Worm (Caenorhabditis elegans): ENCODE data around the gene K06A4.2.

K06A4.2 gene

DNA sequence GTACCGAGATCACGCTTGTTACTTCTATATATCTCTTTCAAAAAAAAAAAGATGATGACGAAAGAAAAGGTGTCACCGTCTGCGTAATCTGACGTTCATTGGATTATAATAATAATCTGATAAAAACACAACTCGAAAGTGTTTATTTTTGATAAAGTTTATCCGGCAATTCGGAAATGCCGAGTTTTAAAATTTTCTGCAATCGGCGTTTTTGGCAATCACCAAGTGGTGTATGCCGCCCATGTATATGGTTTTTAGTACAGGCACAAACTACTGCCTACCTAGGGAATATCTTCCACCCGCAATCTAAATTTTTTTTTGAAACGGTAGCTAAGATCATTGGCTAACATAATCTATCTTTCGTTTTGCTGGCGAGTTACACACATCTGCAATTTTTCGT, 10.1 kb upstream of the K06A4.2 start:
- no peak for TF ChIP-seq W03F9.2 (tag; optimal IDR thresholded peaks at IDR 0.05)
- no peak for TF ChIP-seq dao-5 (tag; optimal IDR thresholded peaks at IDR 0.05)
- TF ChIP-seq him-1 (tag; optimal IDR thresholded peaks at IDR 0.05), result no peak

DNA sequence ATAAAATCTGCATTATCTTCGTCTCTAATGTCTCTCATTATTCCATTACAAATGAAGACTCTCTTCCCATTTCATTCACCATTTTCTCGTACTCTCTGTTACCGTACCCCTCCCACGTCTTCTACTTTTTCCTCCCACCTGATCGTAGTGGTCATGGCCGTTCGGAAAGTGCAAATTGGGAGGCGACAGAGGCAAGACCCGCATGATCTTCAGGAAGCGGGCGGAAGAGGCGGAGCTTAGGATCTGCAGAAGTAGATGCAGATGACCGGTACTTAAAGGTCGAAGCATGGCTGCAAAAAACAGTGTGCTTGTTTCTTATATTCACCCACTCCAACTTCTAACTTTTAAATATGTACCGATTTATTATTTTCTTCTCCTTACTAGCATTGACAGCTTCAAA, 6.1 kb upstream of the K06A4.2 start, which contains the start of gene nas-3:
nas-3 (plus strand) TSS at position 301 of the 400 bp plus-strand sequence.
- TF ChIP-seq W03F9.2 (tag; optimal IDR thresholded peaks at IDR 0.05), result no peak
- no peak for TF ChIP-seq him-1 (tag; optimal IDR thresholded peaks at IDR 0.05)

DNA sequence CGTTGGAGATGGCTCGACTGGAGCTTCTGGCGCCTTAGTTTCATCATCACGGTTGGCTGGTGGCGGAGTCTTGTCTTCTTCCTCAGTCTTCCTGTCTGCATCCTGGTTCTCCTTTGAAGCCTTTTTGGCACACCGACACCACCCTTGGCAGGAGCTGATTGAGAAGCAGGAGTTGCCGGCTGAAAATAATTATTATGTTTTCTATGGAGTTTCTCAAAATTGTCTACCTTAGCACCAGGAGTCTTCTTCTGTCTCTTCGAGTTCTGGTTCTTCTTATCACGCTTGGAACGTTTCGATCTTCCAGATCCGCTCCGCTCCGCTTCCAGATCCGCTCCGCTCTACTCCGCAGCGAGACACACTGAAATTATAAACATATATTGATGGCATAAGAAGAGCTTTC, 3.4 kb upstream of the K06A4.2 start, which contains the start of gene K06A4.6:
K06A4.6 (minus strand) TSS at position 101 of the 400 bp plus-strand sequence.
- TF ChIP-seq W03F9.2 (tag; optimal IDR thresholded peaks at IDR 0.05) (no peak), him-1 (tag; optimal IDR thresholded peaks at IDR 0.05) (no peak), dao-5 (tag; optimal IDR thresholded peaks at IDR 0.05) (no peak)

DNA sequence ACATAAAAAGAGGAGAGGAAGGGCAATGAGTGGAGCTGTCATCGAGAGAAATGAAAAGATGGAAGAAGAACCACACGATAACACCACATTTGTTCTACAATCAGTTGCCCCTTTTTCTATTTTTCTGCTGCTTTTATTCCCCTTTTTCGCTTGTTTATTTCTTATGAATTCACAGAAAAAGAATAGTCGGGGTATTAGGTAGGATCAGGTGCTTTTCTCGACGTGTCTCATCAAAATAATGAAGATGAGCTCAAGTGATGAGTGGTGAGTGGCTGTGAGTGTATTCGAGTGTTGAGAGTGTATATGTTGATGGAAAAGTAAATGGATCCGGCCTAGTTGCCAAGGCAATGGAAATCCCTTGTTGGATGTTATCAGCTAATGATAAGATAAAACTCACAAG, 1.5 kb downstream of the K06A4.2 start:
- TF ChIP-seq dao-5 (tag; optimal IDR thresholded peaks at IDR 0.05) (no peak), him-1 (tag; optimal IDR thresholded peaks at IDR 0.05) (no peak), W03F9.2 (tag; optimal IDR thresholded peaks at IDR 0.05) (no peak)

DNA sequence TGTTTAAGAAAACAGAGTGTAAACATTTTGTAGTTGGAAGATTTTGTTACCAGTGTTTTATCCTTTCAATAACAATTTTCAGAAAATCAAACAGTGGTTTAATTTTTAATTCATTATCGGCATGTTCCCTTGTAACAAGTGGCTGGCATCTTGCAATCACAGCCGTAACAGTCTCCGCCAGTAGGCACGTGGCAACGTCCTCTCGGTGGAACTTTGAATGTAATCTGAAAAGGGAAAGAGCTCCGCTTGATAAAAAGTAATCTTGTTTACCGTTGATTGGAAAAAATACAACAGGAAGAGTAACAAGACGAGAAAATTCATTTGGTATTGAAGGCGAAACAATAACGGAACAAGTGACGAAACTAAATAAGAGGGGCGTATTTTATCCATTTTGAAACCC, 5.4 kb downstream of the K06A4.2 start, which contains the start of gene K06A4.10:
K06A4.10 (minus strand) TSS at position 390 of the 400 bp plus-strand sequence.
- no peak for TF ChIP-seq W03F9.2 (tag; optimal IDR thresholded peaks at IDR 0.05)
- TF ChIP-seq dao-5 (tag; optimal IDR thresholded peaks at IDR 0.05), result no peak
- no peak for TF ChIP-seq him-1 (tag; optimal IDR thresholded peaks at IDR 0.05)

DNA sequence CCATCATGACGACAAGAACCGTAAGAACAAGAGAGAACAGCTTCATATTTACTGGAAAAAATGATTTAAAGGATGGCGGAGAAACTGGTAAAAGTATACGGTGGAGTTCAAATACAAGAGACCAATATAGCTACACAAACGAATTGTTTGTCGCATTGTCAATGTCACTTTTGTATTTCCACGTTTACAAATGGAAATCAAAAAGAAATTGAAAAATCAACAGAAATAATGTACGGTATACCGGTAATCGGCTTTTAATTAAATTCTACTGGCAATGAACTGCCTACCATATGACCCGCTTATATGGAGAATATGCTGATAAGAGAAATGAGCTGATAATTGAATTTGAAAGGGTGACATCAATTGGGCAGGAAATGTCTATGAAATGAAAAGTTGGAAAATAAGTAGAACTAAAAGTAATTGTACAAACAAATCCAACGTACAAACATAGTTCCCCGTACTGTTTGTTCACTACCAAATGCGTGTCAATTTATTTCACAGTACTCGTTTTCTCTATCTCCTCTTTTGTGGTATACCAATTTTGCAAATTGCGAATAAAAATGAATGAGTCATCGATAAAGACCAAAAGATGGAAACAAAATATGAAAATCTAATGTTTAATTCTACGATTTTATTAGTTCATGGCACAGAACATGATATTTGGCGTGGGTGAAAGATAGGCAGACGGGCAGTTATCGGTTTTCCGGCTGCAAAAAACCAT, 7.6 kb downstream of the K06A4.2 start, which contains the start of gene K06A4.7:
K06A4.7 (minus strand) TSS at position 51 of the 721 bp plus-strand sequence.
- TF ChIP-seq W03F9.2 (tag; optimal IDR thresholded peaks at IDR 0.05) (no peak), him-1 (tag; optimal IDR thresholded peaks at IDR 0.05) (no peak), dao-5 (tag; optimal IDR thresholded peaks at IDR 0.05) (no peak)

DNA sequence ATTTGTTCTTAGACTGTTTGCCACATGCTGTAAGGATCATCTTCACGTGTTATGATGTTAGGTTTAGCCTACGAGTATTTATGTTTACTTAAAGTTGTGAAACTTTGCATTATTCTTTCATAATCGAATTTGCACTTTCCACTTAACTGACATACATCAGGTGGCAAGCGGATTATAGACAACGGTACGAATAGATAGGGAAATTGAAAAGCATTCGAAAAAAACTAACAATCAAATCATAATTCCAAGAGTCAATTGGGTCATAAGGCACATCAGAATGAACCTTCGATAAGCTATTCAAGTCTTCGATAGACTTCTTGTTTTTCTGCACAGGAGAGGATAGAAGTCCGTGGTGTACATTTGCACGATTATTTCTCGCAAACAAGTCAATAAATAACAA, 8.5 kb downstream of the K06A4.2 start:
- TF ChIP-seq him-1 (tag; optimal IDR thresholded peaks at IDR 0.05), result no peak
- no peak for TF ChIP-seq dao-5 (tag; optimal IDR thresholded peaks at IDR 0.05)
- TF ChIP-seq W03F9.2 (tag; optimal IDR thresholded peaks at IDR 0.05), result no peak

DNA sequence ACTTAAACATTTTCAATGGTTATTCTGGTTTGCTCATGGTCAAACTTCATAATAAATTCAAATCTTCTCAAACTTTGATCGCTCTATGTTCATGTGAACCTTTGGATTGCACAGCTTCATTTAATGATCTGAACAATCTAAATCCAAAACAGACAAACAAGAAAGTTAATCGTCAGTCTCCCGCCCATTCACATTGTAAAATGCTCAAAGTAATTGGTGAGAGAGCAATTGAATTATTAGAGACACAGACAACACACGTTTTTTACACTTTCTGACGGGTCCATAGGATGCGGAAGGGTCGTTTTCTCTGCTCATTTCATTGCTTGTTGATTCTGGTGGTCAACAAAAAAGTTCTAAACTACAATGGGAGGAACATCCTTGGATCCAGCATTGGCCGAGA, 12.7 kb downstream of the K06A4.2 start, which contains the start of gene gsnl-1:
gsnl-1 (plus strand) TSS at position 301 of the 400 bp plus-strand sequence.
- TF ChIP-seq W03F9.2 (tag; optimal IDR thresholded peaks at IDR 0.05), result no peak
- TF ChIP-seq dao-5 (tag; optimal IDR thresholded peaks at IDR 0.05), result no peak
- no peak for TF ChIP-seq him-1 (tag; optimal IDR thresholded peaks at IDR 0.05)

DNA sequence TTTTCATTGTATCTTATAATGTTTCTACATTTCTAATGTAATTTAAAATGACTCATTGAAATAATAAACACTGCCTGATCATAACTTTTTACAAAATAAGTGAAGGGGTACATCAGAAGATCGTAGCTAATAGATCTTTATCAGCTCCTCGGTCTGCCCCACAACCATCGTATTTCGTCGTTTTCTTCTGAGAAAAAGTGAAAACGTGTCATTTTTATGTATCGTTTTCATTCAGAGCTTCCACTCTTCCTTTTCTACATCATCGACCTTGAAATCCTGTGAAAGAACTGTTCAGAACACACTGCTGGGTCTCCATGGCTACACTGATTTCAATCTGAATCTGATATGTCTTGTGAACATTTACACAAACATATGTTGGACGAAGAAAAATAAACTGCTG, 15.3 kb downstream of the K06A4.2 start:
- TF ChIP-seq him-1 (tag; optimal IDR thresholded peaks at IDR 0.05) (no peak), W03F9.2 (tag; optimal IDR thresholded peaks at IDR 0.05) (no peak), dao-5 (tag; optimal IDR thresholded peaks at IDR 0.05) (no peak)

DNA sequence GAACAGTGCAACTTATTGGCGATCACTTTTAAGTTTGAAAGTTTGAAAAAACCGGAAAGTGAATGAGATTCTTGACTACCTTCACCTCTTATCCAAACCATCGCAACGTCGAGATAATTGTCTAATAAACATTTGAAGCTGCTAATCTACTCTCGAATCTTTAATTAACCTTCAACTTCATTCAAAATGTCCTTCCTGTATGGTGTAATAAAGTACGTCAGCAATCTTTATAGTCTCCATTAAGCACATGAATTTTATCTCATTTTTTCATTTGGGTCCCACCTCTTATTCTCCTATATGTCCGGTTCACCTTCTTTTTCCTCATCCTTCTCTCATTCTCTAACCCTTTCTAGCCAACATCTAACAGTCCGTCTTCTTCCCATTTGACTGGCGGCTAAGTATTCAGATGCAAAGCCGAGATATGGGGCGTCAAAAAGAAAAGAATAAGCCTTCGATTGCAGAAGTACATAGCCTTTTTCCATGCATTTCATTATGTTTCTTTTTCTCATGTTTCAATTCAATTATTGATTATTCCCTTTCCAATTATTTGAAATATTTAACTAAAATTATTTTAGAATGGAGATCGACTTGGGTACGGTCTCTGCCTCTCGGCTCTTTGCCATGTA, 16.9 kb downstream of the K06A4.2 start, which contains the start of gene swt-5:
swt-5 (plus strand) TSS at position 576 of the 626 bp plus-strand sequence.
- TF ChIP-seq W03F9.2 (tag; optimal IDR thresholded peaks at IDR 0.05), result no peak
- no peak for TF ChIP-seq dao-5 (tag; optimal IDR thresholded peaks at IDR 0.05)
- TF ChIP-seq him-1 (tag; optimal IDR thresholded peaks at IDR 0.05), result no peak

DNA sequence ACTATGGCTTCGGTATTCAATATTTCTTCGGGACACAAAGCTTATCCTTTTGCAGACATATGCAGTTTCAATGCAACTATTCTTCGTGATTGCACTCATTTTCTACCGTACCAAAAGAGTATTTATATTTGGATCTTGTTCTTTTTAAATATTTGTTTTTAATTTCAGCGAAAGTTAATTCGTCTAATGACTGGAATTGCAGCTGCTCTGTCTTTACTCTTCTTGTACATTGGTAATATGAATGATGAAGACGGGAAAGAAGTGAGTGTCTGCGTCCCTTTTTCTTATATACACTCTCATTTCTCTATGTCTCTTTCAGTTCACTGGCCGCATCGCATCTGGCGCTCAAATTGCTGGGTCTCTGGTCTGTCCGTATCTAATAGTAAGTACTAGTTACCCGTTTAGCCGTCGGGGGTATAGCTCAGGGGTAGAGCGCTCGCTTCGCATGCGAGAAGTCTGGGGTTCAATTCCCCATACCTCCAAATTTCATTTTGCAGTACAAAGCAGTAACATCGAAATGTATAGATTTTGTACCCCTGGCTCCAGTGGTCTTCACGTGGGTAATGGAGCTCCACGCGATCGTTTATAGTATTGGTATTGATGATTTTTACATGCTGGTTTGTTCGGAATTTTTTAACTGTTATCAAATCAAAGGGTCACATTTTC, 19.3 kb downstream of the K06A4.2 start:
- TF ChIP-seq him-1 (tag; optimal IDR thresholded peaks at IDR 0.05) (peak; percentile 47), dao-5 (tag; optimal IDR thresholded peaks at IDR 0.05) (peak; percentile 55), W03F9.2 (tag; optimal IDR thresholded peaks at IDR 0.05) (peak; percentile 14)

DNA sequence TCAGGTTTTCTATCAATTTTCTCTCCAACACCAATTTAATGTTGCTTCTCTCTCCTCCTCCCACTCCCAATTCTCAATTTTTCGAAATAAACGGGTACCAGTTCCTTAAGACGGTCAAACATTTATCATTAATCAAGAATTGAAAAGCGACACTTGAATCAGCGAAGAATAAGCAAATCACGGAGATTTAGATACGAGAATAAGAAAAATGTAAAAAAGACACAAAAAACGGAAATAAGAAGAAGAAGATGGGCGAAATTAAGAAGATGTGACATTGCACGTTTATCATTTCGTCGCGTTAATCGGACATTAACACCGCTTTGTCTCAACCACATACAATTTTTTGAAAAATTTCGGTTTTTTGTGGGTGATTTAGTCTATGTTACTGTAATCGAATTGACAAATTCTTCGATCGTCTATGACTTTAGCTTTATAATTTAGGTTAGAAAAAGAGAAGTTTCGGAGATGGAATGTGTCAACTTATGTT, 20.5 kb downstream of the K06A4.2 start, which contains the start of gene haao-1:
haao-1 (plus strand) TSS at position 437 of the 487 bp plus-strand sequence.
- TF ChIP-seq dao-5 (tag; optimal IDR thresholded peaks at IDR 0.05) (no peak), him-1 (tag; optimal IDR thresholded peaks at IDR 0.05) (no peak), W03F9.2 (tag; optimal IDR thresholded peaks at IDR 0.05) (no peak)

DNA sequence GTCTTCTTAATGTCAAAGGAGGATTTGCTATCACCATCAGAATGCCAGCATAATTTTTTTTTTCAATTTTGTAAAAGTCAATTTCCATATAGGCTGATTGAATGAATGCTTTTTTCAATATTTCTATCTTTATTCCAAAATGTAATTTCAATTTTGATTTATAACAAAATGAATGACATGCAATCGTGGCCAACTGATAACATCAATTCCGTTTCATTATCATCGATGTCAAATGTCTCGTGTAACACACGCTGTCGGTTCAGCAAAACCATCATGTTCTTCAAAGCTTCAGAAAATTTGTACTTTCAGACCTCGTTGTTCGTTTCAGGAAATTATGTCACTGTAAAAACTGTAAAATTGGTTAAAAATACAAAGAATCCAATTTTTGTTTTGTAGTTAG, 22.9 kb downstream of the K06A4.2 start:
- no peak for TF ChIP-seq dao-5 (tag; optimal IDR thresholded peaks at IDR 0.05)

DNA sequence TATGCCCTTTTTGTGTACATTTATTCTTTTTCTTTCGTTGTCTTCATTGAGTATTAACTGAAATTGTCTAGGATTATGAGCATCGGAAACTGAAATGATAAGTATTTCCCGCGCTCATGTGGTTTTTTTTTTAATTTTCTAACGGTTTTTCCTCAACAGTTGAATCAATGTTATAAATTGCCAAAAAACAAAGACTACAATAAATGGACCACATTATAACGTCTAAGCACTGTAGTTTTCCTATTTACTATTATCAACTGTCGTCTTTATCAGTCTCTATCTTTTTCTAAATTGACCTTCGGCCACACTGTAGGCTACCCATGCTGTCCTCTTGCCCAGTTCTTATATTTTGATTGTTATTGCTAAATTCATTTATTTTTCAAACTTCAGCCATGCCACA, 23.7 kb downstream of the K06A4.2 start, which contains the start of gene acs-14:
acs-14 (plus strand) TSS at position 391 of the 400 bp plus-strand sequence.
- TF ChIP-seq dao-5 (tag; optimal IDR thresholded peaks at IDR 0.05) (no peak), W03F9.2 (tag; optimal IDR thresholded peaks at IDR 0.05) (no peak), him-1 (tag; optimal IDR thresholded peaks at IDR 0.05) (no peak)
